Fruit fly (Drosophila melanogaster): ENCODE measurements around the gene png.
A peak's percentile ranks its signal among the peaks of the same experiment; 100 is the strongest.

The png gene

dm6 chrX:1357501-1357900, at the start of gene png:
TSS of gene png (minus strand) at chrX:1357601.
- TF ChIP-seq Chrac-16 (GFP tag; optimal IDR thresholded peaks at IDR 0.05) = no peak
- peak; percentile 83 for TF ChIP-seq CTCF (GFP tag; optimal IDR thresholded peaks at IDR 0.05)
- TF ChIP-seq Gug (GFP tag; IDR thresholded peaks at IDR 0.05) = no peak
- TF ChIP-seq esg (GFP tag; conservative IDR thresholded peaks at IDR 0.05) = no peak
- no peak for TF ChIP-seq CG8944 (GFP tag; optimal IDR thresholded peaks at IDR 0.05)
- TF ChIP-seq PHDP (tag; optimal IDR thresholded peaks at IDR 0.05) = no peak

DNA sequence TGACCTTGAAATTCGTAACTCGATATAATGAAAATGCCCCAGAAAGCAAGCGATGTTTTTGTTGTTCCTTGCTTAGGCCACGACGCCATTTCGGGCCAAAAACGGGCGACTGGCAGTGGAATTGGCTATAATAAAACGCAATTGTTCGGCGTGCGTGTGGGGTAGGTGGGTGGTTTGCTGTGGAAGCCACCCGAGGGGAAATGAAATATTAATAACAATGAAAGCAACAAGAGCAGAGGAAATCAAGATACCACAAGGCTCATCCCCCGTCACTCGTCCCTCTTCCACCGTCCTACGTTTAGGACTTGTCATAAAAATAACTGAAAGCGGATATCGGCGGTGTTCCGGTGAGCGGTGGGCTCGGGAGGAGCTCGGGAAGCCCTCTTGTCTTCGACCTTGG, 48.4 kb upstream of the png start:
- TF ChIP-seq otp (GFP tag; IDR thresholded peaks at IDR 0.05) (no peak), NfI (GFP tag; optimal IDR thresholded peaks at IDR 0.05) (no peak), Deaf1 (tag; optimal IDR thresholded peaks at IDR 0.05) (peak; percentile 15), CG1024 (GFP tag; IDR thresholded peaks at IDR 0.05) (no peak), abd-A (tag; optimal IDR thresholded peaks at IDR 0.05) (peak; percentile 93), CG13894 (tag; optimal IDR thresholded peaks at IDR 0.05) (peak; percentile 6), CG11695 (GFP tag; IDR thresholded peaks at IDR 0.05) (no peak), scrt (GFP tag; optimal IDR thresholded peaks at IDR 0.05) (peak; percentile 61), crol (GFP tag; IDR thresholded peaks at IDR 0.05) (peak; percentile 50)

- TF ChIP-seq aop (GFP tag; IDR thresholded peaks at IDR 0.05) (no peak), CG3163 (GFP tag; optimal IDR thresholded peaks at IDR 0.05) (no peak), gem (tag; optimal IDR thresholded peaks at IDR 0.05) (no peak), en (GFP tag; optimal IDR thresholded peaks at IDR 0.05) (no peak), CG4404 (GFP tag; IDR thresholded peaks at IDR 0.05) (no peak), CG11247 (GFP tag; IDR thresholded peaks at IDR 0.05) (no peak), bigmax (GFP tag; optimal IDR thresholded peaks at IDR 0.05) (no peak), fru (optimal IDR thresholded peaks at IDR 0.05) (no peak), jigr1 (GFP tag; IDR thresholded peaks at IDR 0.05) (no peak), onecut (GFP tag; IDR thresholded peaks at IDR 0.05) (peak; percentile 59), BtbVII (GFP tag; optimal IDR thresholded peaks at IDR 0.05) (no peak), CG12071 (GFP tag; optimal IDR thresholded peaks at IDR 0.05) (no peak), phol (tag; optimal IDR thresholded peaks at IDR 0.05) (no peak), CTCF (GFP tag; optimal IDR thresholded peaks at IDR 0.05) (peak; percentile 83), CG3847 (GFP tag; IDR thresholded peaks at IDR 0.05) (no peak), Hey (tag; optimal IDR thresholded peaks at IDR 0.05) (peak; percentile 37), HLH4C (GFP tag; IDR thresholded peaks at IDR 0.05; ENCODE audit: partially characterized antibody) (no peak), Spps (tag; optimal IDR thresholded peaks at IDR 0.05) (no peak), CG9215 (GFP tag; IDR thresholded peaks at IDR 0.05) (no peak), GATAe (GFP tag; conservative IDR thresholded peaks at IDR 0.05) (no peak), Sin3A (optimal IDR thresholded peaks at IDR 0.05) (no peak), CG2712 (tag; optimal IDR thresholded peaks at IDR 0.05) (no peak)
These were observed 47.6 kb upstream of the png start for dm6 chrX:1405012-1405411.

DNA sequence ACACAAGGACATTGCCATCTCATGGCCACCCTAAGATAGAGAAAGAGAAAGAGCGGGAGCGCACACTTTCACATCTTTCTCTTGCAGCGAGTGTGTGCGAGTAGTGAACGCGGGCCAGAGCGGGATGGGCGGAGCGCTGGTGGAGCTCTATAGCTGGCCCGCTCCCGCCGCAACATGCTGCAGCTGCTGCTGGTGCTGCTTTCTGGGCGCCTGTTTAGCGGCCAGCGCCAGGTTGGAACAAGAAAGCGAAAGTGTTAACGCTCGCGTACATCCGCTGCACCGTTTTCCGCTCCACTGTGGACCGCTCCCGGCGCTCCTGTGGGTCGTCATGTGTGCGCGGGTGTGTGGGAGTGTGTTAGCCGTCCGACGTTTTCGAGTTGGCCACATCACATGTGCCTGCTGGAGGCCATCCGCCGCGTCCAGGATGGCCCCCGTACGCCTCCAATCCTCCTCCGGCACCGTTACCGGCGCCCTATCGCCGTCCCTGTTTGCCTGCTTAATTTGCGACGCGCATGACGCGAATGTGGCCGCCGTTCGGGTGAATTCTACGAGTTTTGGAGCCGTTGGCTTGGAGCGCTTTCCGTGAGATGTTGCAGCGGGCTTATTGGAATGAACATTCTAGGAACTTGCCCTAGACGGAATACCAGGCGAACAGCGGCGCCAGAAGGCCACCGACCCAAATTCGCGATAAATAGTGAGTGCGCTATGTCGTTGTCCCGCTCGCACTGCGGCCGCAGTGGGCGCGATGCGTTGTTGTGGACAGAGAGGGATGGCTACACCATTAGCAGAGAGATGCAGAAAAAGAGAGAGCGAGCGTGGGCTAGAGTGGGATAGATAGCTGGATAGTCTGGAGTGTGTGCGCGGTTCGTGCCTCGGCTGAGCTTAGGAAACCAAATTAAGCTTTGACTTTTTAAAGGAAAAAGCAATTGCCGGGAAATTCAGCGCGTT, 41.9 kb upstream of the png start:
- no peak for TF ChIP-seq Ptx1 (GFP tag; IDR thresholded peaks at IDR 0.05)
- peak; percentile 8; the same call in 1 of the 2 replicates for TF ChIP-seq aop (GFP tag; IDR thresholded peaks at IDR 0.05)
- no peak for TF ChIP-seq Optix (GFP tag; IDR thresholded peaks at IDR 0.05)
- TF ChIP-seq Dad (GFP tag; optimal IDR thresholded peaks at IDR 0.05) = peak; percentile 3
- 0 out of 3 replicates have a peak, but pooled peaks have one; percentile 18 for TF ChIP-seq vnd (GFP tag; IDR thresholded peaks at IDR 0.05; ENCODE audit: partially characterized antibody)
- no peak for TF ChIP-seq usp (GFP tag; optimal IDR thresholded peaks at IDR 0.05)
- no peak for TF ChIP-seq Mes4 (GFP tag; optimal IDR thresholded peaks at IDR 0.05)
- TF ChIP-seq CoRest (tag; optimal IDR thresholded peaks at IDR 0.05) = peak; percentile 29
- no peak for TF ChIP-seq en (GFP tag; optimal IDR thresholded peaks at IDR 0.05)
- TF ChIP-seq da (GFP tag; optimal IDR thresholded peaks at IDR 0.05) = no peak
- peak; percentile 49; the same call in 1 of the 2 replicates for TF ChIP-seq bbx (GFP tag; IDR thresholded peaks at IDR 0.05; ENCODE audit: partially characterized antibody)
- TF ChIP-seq Trl (optimal IDR thresholded peaks at IDR 0.05) = peak; percentile 24 to 69
- no peak for TF ChIP-seq Trl (GFP tag; optimal IDR thresholded peaks at IDR 0.05)
- 0 out of 3 replicates have a peak, but pooled peaks have one; percentile 4 for TF ChIP-seq zfh1 (GFP tag; IDR thresholded peaks at IDR 0.05)
- peak; percentile 27 for TF ChIP-seq Rfx (GFP tag; IDR thresholded peaks at IDR 0.05)
